Fruit fly (Drosophila melanogaster) S2 (cell line): Measurements from ENCODE around the gene ringer.

ENCODE experiments used
- CG8478 ChIP-seq: fragments of >200 bp; optimal IDR thresholded peaks from 2 replicates; lab custom pipeline; 2018
- CTCF ChIP-seq, 2 experiments: fragments of >200 bp; optimal IDR thresholded peaks; 2 replicates each; lab custom pipeline; 2018

dm6 chr3L:16357187-16357728, 2.0 kb downstream of the ringer start:
- TF ChIP-seq CTCF (optimal IDR thresholded peaks at IDR 0.05; lab: Kevin White, UChicago) = no peak
- no peak for TF ChIP-seq CG8478
